Worm (Caenorhabditis elegans): ENCODE results near the gene C14C10.5.

DNA sequence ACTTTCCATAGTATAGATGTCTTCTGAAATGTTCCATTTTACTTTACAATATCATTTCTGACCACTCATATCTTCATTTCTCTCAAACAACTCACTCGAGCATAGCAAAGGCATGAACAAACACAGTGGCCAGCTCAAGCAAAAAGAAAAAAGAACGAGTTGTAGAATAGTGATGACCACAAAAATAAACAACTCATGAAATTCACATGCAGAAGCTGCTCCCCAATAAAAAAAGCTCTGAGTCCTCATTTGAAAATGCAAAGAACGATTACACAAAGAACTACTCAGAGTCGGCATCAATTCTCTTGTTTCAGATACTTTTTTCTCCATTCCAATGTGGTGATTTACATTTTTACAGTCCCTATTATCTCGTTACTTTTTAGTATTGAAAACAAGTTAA is 34.8 kb downstream of the C14C10.5 start:
- no peak for TF ChIP-seq nhr-237 (tag; optimal IDR thresholded peaks at IDR 0.05)
- no peak for TF ChIP-seq mdl-1 (tag; optimal IDR thresholded peaks at IDR 0.05)
- TF ChIP-seq vab-15 (tag; optimal IDR thresholded peaks at IDR 0.05), result no peak
- TF ChIP-seq fkh-10 (GFP tag; optimal IDR thresholded peaks at IDR 0.05), result no peak
- TF ChIP-seq nhr-76 (tag; optimal IDR thresholded peaks at IDR 0.05), result no peak
- no peak for TF ChIP-seq nhr-28 (tag; optimal IDR thresholded peaks at IDR 0.05)
- peak; percentile 20 for TF ChIP-seq rnt-1 (tag; optimal IDR thresholded peaks at IDR 0.05)
- no peak for TF ChIP-seq nhr-84 (tag; optimal IDR thresholded peaks at IDR 0.05)
- no peak for TF ChIP-seq snpc-4 (tag; optimal IDR thresholded peaks at IDR 0.05)
- TF ChIP-seq aha-1 (tag; optimal IDR thresholded peaks at IDR 0.05), result no peak
- TF ChIP-seq nhr-77 (tag; optimal IDR thresholded peaks at IDR 0.05), result no peak
- no peak for TF ChIP-seq ceh-82 (tag; optimal IDR thresholded peaks at IDR 0.05)
- TF ChIP-seq elt-3 (tag; optimal IDR thresholded peaks at IDR 0.05), result no peak
- TF ChIP-seq hpl-2 (GFP tag; optimal IDR thresholded peaks at IDR 0.05), result no peak
